Worm (Caenorhabditis elegans) whole organism, L3 larva: Measurements from ENCODE around the gene nhr-46.

Experiments
- R02D3.7 ChIP-seq: fragments of 150-350 bp; optimal IDR thresholded peaks from 2 replicates; lab custom pipeline; 2014; ENCODE audit warnings: missing biosample characterization, missing genetic modification characterization
- ZK546.5 ChIP-seq: sonication (generic microtip); optimal IDR thresholded peaks from 2 replicates; lab custom pipeline; 2017; ENCODE audit warnings: missing biosample characterization, missing genetic modification characterization
- ama-1 ChIP-seq: fragments of 150-350 bp; optimal IDR thresholded peaks from 2 replicates; lab custom pipeline; 2018
- ceh-16 ChIP-seq: sonication (generic microtip); optimal IDR thresholded peaks from 2 replicates; lab custom pipeline; 2017; ENCODE audit warnings: missing biosample characterization, missing genetic modification characterization
- ceh-28 ChIP-seq: fragments of 150-350 bp; optimal IDR thresholded peaks from 2 replicates; lab custom pipeline; 2014; ENCODE audit warnings: missing biosample characterization, missing genetic modification reagents, missing genetic modification characterization
- ceh-82 ChIP-seq: fragments of 150-350 bp; optimal IDR thresholded peaks from 2 replicates; lab custom pipeline; 2014; ENCODE audit warnings: missing biosample characterization, missing genetic modification characterization
- ceh-9 ChIP-seq: sonication (generic microtip); optimal IDR thresholded peaks from 2 replicates; lab custom pipeline; 2018; ENCODE audit warnings: missing biosample characterization, missing genetic modification characterization
- daf-12 ChIP-seq: fragments of 150-350 bp; optimal IDR thresholded peaks from 2 replicates; lab custom pipeline; 2014; ENCODE audit warnings: missing biosample characterization, missing genetic modification reagents, missing genetic modification characterization
- egl-27 ChIP-seq: sonication (generic microtip); optimal IDR thresholded peaks from 4 replicates; lab custom pipeline; 2017; ENCODE audit warnings: missing biosample characterization, missing genetic modification reagents, missing genetic modification characterization
- elt-2 ChIP-seq: sonication (generic microtip); optimal IDR thresholded peaks from 2 replicates; lab custom pipeline; 2016; ENCODE audit warnings: missing genetic modification reagents, mild to moderate bottlenecking, missing genetic modification characterization, missing compliant biosample characterization
- elt-3 ChIP-seq, 3 experiments: fragments of 150-350 bp in 1 of 3; sonication (generic microtip) in 2 of 3; optimal IDR thresholded peaks; 2 replicates in 2 of 3; 4 replicates in 1 of 3; lab custom pipeline; 2014 to 2017; ENCODE audit warnings: missing biosample characterization in 3 of 3, missing genetic modification characterization in 3 of 3
- eor-1 ChIP-seq, 2 experiments: fragments of 150-350 bp; optimal IDR thresholded peaks; 2 replicates each; lab custom pipeline; 2014 to 2018; ENCODE audit warnings: missing biosample characterization in 2 of 2, missing genetic modification characterization in 2 of 2
- fkh-2 ChIP-seq: fragments of 150-350 bp; optimal IDR thresholded peaks from 2 replicates; lab custom pipeline; 2014; ENCODE audit warnings: missing biosample characterization, missing genetic modification reagents, missing genetic modification characterization
- fos-1 ChIP-seq: fragments of 150-350 bp; optimal IDR thresholded peaks from 2 replicates; lab custom pipeline; 2014; ENCODE audit warnings: missing biosample characterization, missing genetic modification characterization
- hmg-11 ChIP-seq: sonication (generic microtip); optimal IDR thresholded peaks from 2 replicates; lab custom pipeline; 2016; ENCODE audit warnings: missing genetic modification characterization, missing compliant biosample characterization
- jun-1 ChIP-seq: fragments of 150-350 bp; optimal IDR thresholded peaks from 2 replicates; lab custom pipeline; 2014; ENCODE audit warnings: missing biosample characterization, missing genetic modification reagents, missing genetic modification characterization
- lsy-12 ChIP-seq: sonication (generic microtip); optimal IDR thresholded peaks from 2 replicates; lab custom pipeline; 2016; ENCODE audit warnings: mild to moderate bottlenecking, missing genetic modification characterization, missing compliant biosample characterization
- mdl-1 ChIP-seq: fragments of 150-350 bp; optimal IDR thresholded peaks from 2 replicates; lab custom pipeline; 2014; ENCODE audit warnings: missing biosample characterization, missing genetic modification characterization
- mml-1 ChIP-seq: fragments of 150-350 bp; sonication (generic microtip); optimal IDR thresholded peaks from 3 replicates; lab custom pipeline; 2014; ENCODE audit warnings: missing biosample characterization, missing genetic modification characterization
- nfya-1 ChIP-seq: sonication (generic microtip); optimal IDR thresholded peaks from 2 replicates; lab custom pipeline; 2017; ENCODE audit warnings: missing genetic modification characterization, mild to moderate bottlenecking, missing compliant biosample characterization, antibody characterized with exemption, moderate library complexity; ENCODE audit not compliant: insufficient read depth
- nhr-12 ChIP-seq: fragments of 150-350 bp; optimal IDR thresholded peaks from 2 replicates; lab custom pipeline; 2014; ENCODE audit warnings: missing biosample characterization, missing genetic modification characterization
- nhr-23 ChIP-seq: fragments of 150-350 bp; optimal IDR thresholded peaks from 2 replicates; lab custom pipeline; 2014; ENCODE audit warnings: missing biosample characterization, missing genetic modification reagents, missing genetic modification characterization
- nhr-237 ChIP-seq: fragments of 150-350 bp; optimal IDR thresholded peaks from 2 replicates; lab custom pipeline; 2014; ENCODE audit warnings: missing biosample characterization, missing genetic modification characterization
- nhr-25 ChIP-seq: sonication (generic microtip); optimal IDR thresholded peaks from 2 replicates; lab custom pipeline; 2017; ENCODE audit warnings: missing biosample characterization, missing genetic modification characterization
- nhr-28 ChIP-seq: fragments of 150-350 bp; optimal IDR thresholded peaks from 2 replicates; lab custom pipeline; 2014; ENCODE audit warnings: missing biosample characterization, missing genetic modification characterization
- nhr-43 ChIP-seq: sonication (generic microtip); optimal IDR thresholded peaks from 2 replicates; lab custom pipeline; 2016; ENCODE audit warnings: mild to moderate bottlenecking, missing genetic modification characterization, missing compliant biosample characterization; ENCODE audit not compliant: poor library complexity, severe bottlenecking
- nhr-67 ChIP-seq: fragments of 150-350 bp; optimal IDR thresholded peaks from 2 replicates; lab custom pipeline; 2014; ENCODE audit warnings: missing biosample characterization, missing genetic modification characterization
- pha-4 ChIP-seq: fragments of 150-350 bp; optimal IDR thresholded peaks from 2 replicates; lab custom pipeline; 2014; ENCODE audit warnings: missing biosample characterization, missing genetic modification reagents, missing genetic modification characterization
- pqm-1 ChIP-seq: fragments of 150-350 bp; optimal IDR thresholded peaks from 2 replicates; lab custom pipeline; 2017; ENCODE audit warnings: missing biosample characterization, missing genetic modification characterization, inconsistent platforms
- sea-2 ChIP-seq: fragments of 150-350 bp; sonication (generic microtip); optimal IDR thresholded peaks from 4 replicates; lab custom pipeline; 2014; ENCODE audit warnings: missing biosample characterization, missing genetic modification reagents, missing genetic modification characterization
- skn-1 ChIP-seq: fragments of 150-350 bp; optimal IDR thresholded peaks from 2 replicates; lab custom pipeline; 2014; ENCODE audit warnings: missing biosample characterization, missing genetic modification characterization
- snpc-4 ChIP-seq: fragments of 150-350 bp; optimal IDR thresholded peaks from 2 replicates; lab custom pipeline; 2014; ENCODE audit warnings: missing biosample characterization, missing genetic modification characterization
- tbx-2 ChIP-seq: sonication (generic microtip); optimal IDR thresholded peaks from 2 replicates; lab custom pipeline; 2016; ENCODE audit warnings: mild to moderate bottlenecking, missing genetic modification characterization, missing compliant biosample characterization
- unc-39 ChIP-seq: sonication (generic microtip); optimal IDR thresholded peaks from 4 replicates; lab custom pipeline; 2017; ENCODE audit warnings: missing biosample characterization, missing genetic modification characterization
- unc-62 ChIP-seq: fragments of 150-350 bp; sonication (generic microtip); optimal IDR thresholded peaks from 4 replicates; lab custom pipeline; 2014; ENCODE audit warnings: missing biosample characterization, missing genetic modification reagents, missing genetic modification characterization
- zag-1 ChIP-seq: fragments of 150-350 bp; optimal IDR thresholded peaks from 2 replicates; lab custom pipeline; 2014; ENCODE audit warnings: missing biosample characterization, missing genetic modification characterization
- ztf-4 ChIP-seq: fragments of 150-350 bp; optimal IDR thresholded peaks from 2 replicates; lab custom pipeline; 2014; ENCODE audit warnings: missing biosample characterization, missing genetic modification characterization

nhr-46 gene

DNA sequence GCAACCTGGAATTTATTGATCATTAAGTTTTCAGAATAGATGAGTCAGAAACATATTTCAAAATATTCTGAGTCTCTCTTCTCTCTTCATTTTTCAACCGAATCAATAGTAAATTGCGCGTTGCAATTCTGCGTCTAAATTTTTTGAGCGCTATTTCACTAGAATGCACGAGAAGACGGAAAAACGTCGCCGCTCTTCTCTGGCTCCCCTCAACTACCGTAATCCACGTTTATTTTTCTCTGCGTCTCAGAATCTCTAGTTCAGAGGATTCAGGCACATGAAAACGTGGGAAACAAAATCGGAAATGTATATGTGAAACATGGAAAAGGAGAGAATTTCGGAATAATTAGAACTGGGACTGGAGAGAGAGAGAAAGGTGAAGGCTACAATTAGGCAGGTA, 47.8 kb upstream of the nhr-46 start (continued):
- TF ChIP-seq nhr-67 (tag; lab: Kevin White, UChicago) (no peak), hmg-11 (tag; lab: Kevin White, UChicago) (peak; percentile 67), zag-1 (no peak), elt-2 (tag; lab: Kevin White, UChicago) (no peak), unc-62 (GFP tag; lab: Kevin White, UChicago) (peak; percentile 8), pqm-1 (tag; lab: Kevin White, UChicago) (no peak)

- no peak for TF ChIP-seq elt-2 (tag; lab: Kevin White, UChicago)
Observed at ce11 chrIV:5803510-5804013, 45.9 kb upstream of the nhr-46 start.

- TF ChIP-seq snpc-4 (tag; lab: Kevin White, UChicago) (no peak), elt-3 (tag; optimal IDR thresholded peaks at IDR 0.05; lab: Kevin White, UChicago) (no peak)
Observed at ce11 chrIV:5799577-5799976, 41.9 kb upstream of the nhr-46 start.

DNA sequence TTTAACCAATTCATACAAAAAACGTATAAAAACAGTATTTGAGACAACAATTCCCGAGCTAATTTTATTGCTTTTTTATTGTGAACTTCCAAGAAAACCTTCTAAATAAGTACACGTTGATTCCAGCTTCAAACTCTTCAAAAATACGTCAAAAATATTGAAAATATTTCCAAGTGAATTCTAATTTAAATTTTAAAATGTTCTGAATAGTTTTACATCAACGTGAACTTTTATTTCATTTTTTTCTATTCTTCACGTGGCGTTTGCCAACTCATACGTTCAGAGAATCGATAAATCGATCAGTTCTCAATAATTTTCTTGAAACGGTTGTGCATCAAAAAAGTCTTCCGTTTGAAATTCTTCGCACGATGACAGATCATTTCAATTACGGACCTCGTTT, 39.5 kb upstream of the nhr-46 start, which contains the start of gene C31H1.1:
Gene C31H1.1 (plus strand): TSS at position 301 of the 400 bp plus-strand sequence.
- no peak for TF ChIP-seq elt-3 (tag; optimal IDR thresholded peaks at IDR 0.05; lab: Kevin White, UChicago)

ce11 chrIV:5796694-5797093, 39.0 kb upstream of the nhr-46 start, which contains the start of gene C31H1.5:
Gene C31H1.5 (minus strand): TSS chrIV:5796794.
- TF ChIP-seq nhr-23 (tag; lab: Kevin White, UChicago) (no peak), skn-1 (tag; lab: Kevin White, UChicago) (no peak), egl-27 (tag; lab: Kevin White, UChicago) (no peak), pha-4 (tag; lab: Kevin White, UChicago) (no peak), ceh-82 (tag; lab: Kevin White, UChicago) (no peak), ZK546.5 (tag; lab: Kevin White, UChicago) (no peak), sea-2 (no peak), nhr-28 (no peak)
- TF ChIP-seq, all 47 proteins: peak for 0

DNA sequence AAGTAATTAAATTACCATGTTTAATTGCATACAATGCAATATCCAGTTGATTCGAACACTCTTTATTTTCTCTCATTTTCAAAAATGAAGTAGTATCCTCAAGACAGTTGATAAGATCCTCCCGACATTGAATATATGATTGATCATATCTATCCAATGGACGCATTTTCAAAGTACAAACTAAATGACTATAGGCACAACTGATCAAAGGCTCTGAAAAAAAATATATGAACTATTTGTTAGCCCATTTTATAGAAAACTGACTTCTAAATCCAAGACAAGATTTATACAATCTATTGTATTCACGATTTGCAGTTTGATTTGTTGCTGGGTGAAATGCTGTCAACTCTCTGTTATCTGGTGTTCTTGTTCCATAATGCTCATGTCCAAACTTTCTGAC, 37.8 kb upstream of the nhr-46 start:
- TF ChIP-seq fos-1 (no peak), nhr-237 (no peak), ceh-28 (no peak), R02D3.7 (tag; lab: Kevin White, UChicago) (no peak), ztf-4 (tag; lab: Kevin White, UChicago) (no peak), nhr-43 (tag; lab: Kevin White, UChicago) (no peak), snpc-4 (tag; lab: Kevin White, UChicago) (no peak), lsy-12 (no peak), nhr-25 (tag; lab: Kevin White, UChicago) (no peak), elt-2 (tag; lab: Kevin White, UChicago) (no peak), skn-1 (tag; lab: Kevin White, UChicago) (no peak), nfya-1 (tag; lab: Kevin White, UChicago) (no peak), ama-1 (lab: Kevin White, UChicago) (no peak), mdl-1 (no peak), zag-1 (no peak), ceh-9 (tag; lab: Kevin White, UChicago) (no peak), tbx-2 (tag; lab: Kevin White, UChicago) (no peak), eor-1 (tag; optimal IDR thresholded peaks at IDR 0.05; lab: Kevin White, UChicago) (no peak), nhr-23 (tag; lab: Kevin White, UChicago) (no peak), ceh-16 (no peak)

ce11 chrIV:5790993-5791392, 33.3 kb upstream of the nhr-46 start, which contains the start of gene C31H1.2:
Gene C31H1.2 (plus strand): TSS chrIV:5791293.
- TF ChIP-seq daf-12 = no peak
- TF ChIP-seq mml-1 (tag; lab: Kevin White, UChicago) = no peak
- no peak for TF ChIP-seq fos-1
- TF ChIP-seq ztf-4 (tag; lab: Kevin White, UChicago) = no peak
- TF ChIP-seq tbx-2 (tag; lab: Kevin White, UChicago) = no peak
- TF ChIP-seq mdl-1 = no peak
- TF ChIP-seq ama-1 (lab: Kevin White, UChicago) = no peak
- TF ChIP-seq nhr-43 (tag; lab: Kevin White, UChicago) = no peak
- no peak for TF ChIP-seq fkh-2 (tag; lab: Kevin White, UChicago)
- TF ChIP-seq ceh-9 (tag; lab: Kevin White, UChicago) = no peak
- TF ChIP-seq unc-39 (tag; lab: Kevin White, UChicago) = no peak
- no peak for TF ChIP-seq egl-27 (tag; lab: Kevin White, UChicago)
- TF ChIP-seq nhr-12 = no peak
- no peak for TF ChIP-seq jun-1
- TF ChIP-seq elt-3 (tag; optimal IDR thresholded peaks at IDR 0.05; lab: Kevin White, UChicago) = no peak
